Worm (Caenorhabditis elegans) whole organism, L1 larva: ENCODE data around the gene T20D3.14.

Experiments
- hpl-2 ChIP-seq: fragments of 150-350 bp; optimal IDR thresholded peaks from 2 replicates; lab custom pipeline; 2014; ENCODE audit warnings: missing biosample characterization, missing genetic modification reagents, missing genetic modification characterization
- nhr-28 ChIP-seq: fragments of 150-350 bp; optimal IDR thresholded peaks from 2 replicates; lab custom pipeline; 2014; ENCODE audit warnings: missing biosample characterization, missing genetic modification characterization

ce11 chrIV:9381136-9381535, 45.4 kb upstream of the T20D3.14 start, which contains the start of gene C10C5.5:
- TF ChIP-seq nhr-28 (tag; lab: Kevin White, UChicago) (no peak), hpl-2 (GFP tag; lab: Kevin White, UChicago) (no peak)
